Worm (Caenorhabditis elegans) whole organism, early embryonic: ENCODE measurements around the gene unc-18.

Experiments used
- hmg-4 ChIP-seq: fragments of 200-800 bp; sonication (Bioruptor generic); optimal IDR thresholded peaks from 2 replicates; lab custom pipeline; 2018; ENCODE audit warnings: mild to moderate bottlenecking, missing genetic modification characterization, missing compliant biosample characterization
- sea-1 ChIP-seq: fragments of 200-800 bp; sonication (Bioruptor generic); conservative IDR thresholded peaks from 2 replicates; pipeline ENCODE4 v1.3.6; 2022; ENCODE audit warnings: missing genetic modification characterization, missing compliant biosample characterization
- tbx-11 ChIP-seq: fragments of 200-800 bp; sonication (Bioruptor generic); IDR thresholded peaks from 2 replicates; pipeline ENCODE4 v1.3.6; 2022; ENCODE audit warnings: missing genetic modification characterization, missing compliant biosample characterization

- TF ChIP-seq tbx-11 (GFP tag; lab: Robert Waterston, UW) (no peak), sea-1 (GFP tag; lab: Robert Waterston, UW) (no peak), hmg-4 (GFP tag; lab: Kevin White, UChicago) (no peak)
These were observed 46.7 kb upstream of the unc-18 start for ce11 chrX:7636037-7636436.
